Worm (Caenorhabditis elegans) whole organism, young adult: Measurements from ENCODE around the gene cyp-31A2.

ENCODE experiments used
- B0336.3 ChIP-seq: fragments of 200-800 bp; sonication (Bioruptor generic); IDR thresholded peaks from 2 replicates; pipeline ENCODE4 v1.3.6; 2022; ENCODE audit warnings: missing genetic modification characterization, missing compliant biosample characterization
- F22D6.2 ChIP-seq: sonication (generic microtip); optimal IDR thresholded peaks from 2 replicates; lab custom pipeline; 2016; ENCODE audit warnings: mild to moderate bottlenecking, missing genetic modification characterization, missing compliant biosample characterization
- F39B2.1 ChIP-seq: fragments of 200-800 bp; sonication (Bioruptor generic); IDR thresholded peaks from 2 replicates; pipeline ENCODE4 v1.3.6; 2022; ENCODE audit warnings: missing genetic modification reagents, missing genetic modification characterization, missing compliant biosample characterization
- F49E8.2 ChIP-seq: sonication (generic microtip); optimal IDR thresholded peaks from 3 replicates; lab custom pipeline; 2017; ENCODE audit warnings: missing genetic modification characterization, mild to moderate bottlenecking, missing compliant biosample characterization, antibody characterized with exemption, moderate library complexity; ENCODE audit not compliant: insufficient read depth
- F52B5.7 ChIP-seq: sonication (generic microtip); optimal IDR thresholded peaks from 2 replicates; lab custom pipeline; 2016; ENCODE audit warnings: mild to moderate bottlenecking, missing genetic modification characterization, missing compliant biosample characterization
- F57C9.4 ChIP-seq: sonication (generic microtip); optimal IDR thresholded peaks from 2 replicates; lab custom pipeline; 2017; ENCODE audit warnings: mild to moderate bottlenecking, missing genetic modification characterization, missing compliant biosample characterization
- T26A5.8 ChIP-seq: sonication (generic microtip); optimal IDR thresholded peaks from 2 replicates; lab custom pipeline; 2016; ENCODE audit warnings: missing genetic modification characterization, missing compliant biosample characterization
- Y56A3A.18 ChIP-seq: fragments of 200-800 bp; sonication (Bioruptor generic); IDR thresholded peaks from 2 replicates; pipeline ENCODE4 v1.3.6; 2022; ENCODE audit warnings: missing genetic modification reagents, missing genetic modification characterization, missing compliant biosample characterization
- atf-7 ChIP-seq: sonication (generic microtip); optimal IDR thresholded peaks from 2 replicates; lab custom pipeline; 2017; ENCODE audit warnings: mild to moderate bottlenecking, missing genetic modification characterization, missing compliant biosample characterization
- athp-1 ChIP-seq: sonication (generic microtip); optimal IDR thresholded peaks from 2 replicates; lab custom pipeline; 2017; ENCODE audit warnings: mild to moderate bottlenecking, missing genetic modification characterization, missing compliant biosample characterization
- attf-5 ChIP-seq: fragments of 200-800 bp; sonication (Bioruptor generic); optimal IDR thresholded peaks from 2 replicates; lab custom pipeline; 2018; ENCODE audit warnings: mild to moderate bottlenecking, missing genetic modification characterization, missing compliant biosample characterization
- attf-6 ChIP-seq: fragments of 200-800 bp; sonication (Bioruptor generic); IDR thresholded peaks from 2 replicates; pipeline ENCODE4 v1.3.6; 2022; ENCODE audit warnings: missing genetic modification reagents, missing genetic modification characterization, missing compliant biosample characterization
- bed-2 ChIP-seq: fragments of 200-800 bp; sonication (Bioruptor generic); IDR thresholded peaks from 2 replicates; pipeline ENCODE4 v1.3.6; 2022; ENCODE audit warnings: missing genetic modification reagents, missing genetic modification characterization, missing compliant biosample characterization
- ceh-100 ChIP-seq: fragments of 200-800 bp; sonication (Bioruptor generic); IDR thresholded peaks from 2 replicates; pipeline ENCODE4 v1.3.6; 2022; ENCODE audit warnings: missing genetic modification reagents, missing genetic modification characterization, missing compliant biosample characterization
- ceh-27 ChIP-seq: fragments of 200-800 bp; sonication (Bioruptor generic); optimal IDR thresholded peaks from 2 replicates; lab custom pipeline; 2018; ENCODE audit warnings: mild to moderate bottlenecking, missing genetic modification characterization, moderate library complexity, missing compliant biosample characterization
- ceh-91 ChIP-seq: fragments of 200-800 bp; sonication (Bioruptor generic); IDR thresholded peaks from 2 replicates; pipeline ENCODE4 v1.3.6; 2022; ENCODE audit warnings: missing genetic modification reagents, missing genetic modification characterization, missing compliant biosample characterization
- egl-44 ChIP-seq: fragments of 200-800 bp; sonication (Bioruptor generic); IDR thresholded peaks from 2 replicates; pipeline ENCODE4 v1.3.6; 2022; ENCODE audit warnings: missing genetic modification reagents, missing genetic modification characterization, missing compliant biosample characterization
- egrh-3 ChIP-seq: fragments of 200-800 bp; sonication (Bioruptor generic); IDR thresholded peaks from 2 replicates; pipeline ENCODE4 v1.3.6; 2022; ENCODE audit warnings: missing genetic modification reagents, missing genetic modification characterization, missing compliant biosample characterization
- ekl-4 ChIP-seq: fragments of 200-800 bp; sonication (Bioruptor generic); IDR thresholded peaks from 2 replicates; pipeline ENCODE4 v1.3.6; 2022; ENCODE audit warnings: missing genetic modification reagents, missing genetic modification characterization, missing compliant biosample characterization
- him-1 ChIP-seq: sonication (generic microtip); optimal IDR thresholded peaks from 2 replicates; lab custom pipeline; 2016; ENCODE audit warnings: missing genotype, missing genetic modification reagents, missing genetic modification characterization, missing compliant biosample characterization
- hlh-26 ChIP-seq: fragments of 200-800 bp; sonication (Bioruptor generic); conservative IDR thresholded peaks from 2 replicates; pipeline ENCODE4 v1.3.6; 2022; ENCODE audit warnings: missing genetic modification reagents, missing genetic modification characterization, missing compliant biosample characterization
- hmg-1.2 ChIP-seq: fragments of 200-800 bp; sonication (Bioruptor generic); IDR thresholded peaks from 2 replicates; pipeline ENCODE4 v1.3.6; 2022; ENCODE audit warnings: missing genetic modification reagents, missing genetic modification characterization, missing compliant biosample characterization
- lag-1 ChIP-seq: fragments of 200-800 bp; sonication (Bioruptor generic); IDR thresholded peaks from 2 replicates; pipeline ENCODE4 v1.3.6; 2022; ENCODE audit warnings: missing genetic modification reagents, missing genetic modification characterization, missing compliant biosample characterization
- lin-40 ChIP-seq: sonication (generic microtip); optimal IDR thresholded peaks from 2 replicates; lab custom pipeline; 2016; ENCODE audit warnings: missing genetic modification characterization, mild to moderate bottlenecking, missing compliant biosample characterization, missing genotype, missing genetic modification reagents
- lin-54 ChIP-seq: fragments of 200-800 bp; sonication (Bioruptor generic); optimal IDR thresholded peaks from 2 replicates; lab custom pipeline; 2018; ENCODE audit warnings: mild to moderate bottlenecking, missing genetic modification characterization, missing compliant biosample characterization
- lsy-27 ChIP-seq: sonication (generic microtip); optimal IDR thresholded peaks from 2 replicates; lab custom pipeline; 2017; ENCODE audit warnings: missing genetic modification characterization, mild to moderate bottlenecking, missing compliant biosample characterization, antibody characterized with exemption, missing genotype, borderline replicate concordance; ENCODE audit not compliant: insufficient read depth
- madf-10 ChIP-seq: sonication (generic microtip); optimal IDR thresholded peaks from 2 replicates; lab custom pipeline; 2016; ENCODE audit warnings: mild to moderate bottlenecking, missing genetic modification characterization, missing compliant biosample characterization
- madf-3 ChIP-seq: fragments of 200-800 bp; sonication (Bioruptor generic); IDR thresholded peaks from 2 replicates; pipeline ENCODE4 v1.3.6; 2022; ENCODE audit warnings: missing genetic modification reagents, missing genetic modification characterization, missing compliant biosample characterization
- mxl-1 ChIP-seq: sonication (generic microtip); optimal IDR thresholded peaks from 2 replicates; lab custom pipeline; 2016; ENCODE audit warnings: missing genetic modification characterization, missing compliant biosample characterization
- nfya-2 ChIP-seq: fragments of 200-800 bp; sonication (Bioruptor generic); IDR thresholded peaks from 2 replicates; pipeline ENCODE4 v1.3.6; 2022; ENCODE audit warnings: missing genetic modification reagents, missing genetic modification characterization, missing compliant biosample characterization
- nfyb-1 ChIP-seq: fragments of 200-800 bp; sonication (Bioruptor generic); IDR thresholded peaks from 2 replicates; pipeline ENCODE4 v1.3.6; 2022; ENCODE audit warnings: missing genetic modification reagents, missing genetic modification characterization, missing compliant biosample characterization
- nhr-120 ChIP-seq: fragments of 200-800 bp; sonication (Bioruptor generic); IDR thresholded peaks from 2 replicates; pipeline ENCODE4 v1.3.6; 2022; ENCODE audit warnings: missing genetic modification characterization, missing compliant biosample characterization
- nhr-179 ChIP-seq: sonication (generic microtip); optimal IDR thresholded peaks from 2 replicates; lab custom pipeline; 2016; ENCODE audit warnings: mild to moderate bottlenecking, missing genetic modification characterization, missing compliant biosample characterization
- nhr-27 ChIP-seq: fragments of 200-800 bp; sonication (Bioruptor generic); optimal IDR thresholded peaks from 2 replicates; lab custom pipeline; 2018; ENCODE audit warnings: mild to moderate bottlenecking, missing genetic modification characterization, moderate library complexity, missing compliant biosample characterization
- pbrm-1 ChIP-seq: fragments of 200-800 bp; sonication (Bioruptor generic); IDR thresholded peaks from 2 replicates; pipeline ENCODE4 v1.3.6; 2022; ENCODE audit warnings: missing genetic modification reagents, missing genetic modification characterization, missing compliant biosample characterization
- rpc-1 ChIP-seq, 2 experiments: fragments of 150-350 bp in 1 of 2; sonication (generic microtip) in 1 of 2; optimal IDR thresholded peaks; 2 replicates each; lab custom pipeline; 2014 to 2018; ENCODE audit warnings: missing biosample characterization in 1 of 2, missing genetic modification characterization in 1 of 2, missing genetic modification reagents in 1 of 2, missing genotype in 1 of 2
- snpc-1.1 ChIP-seq: sonication (generic microtip); optimal IDR thresholded peaks from 2 replicates; lab custom pipeline; 2017; ENCODE audit warnings: missing genetic modification characterization, mild to moderate bottlenecking, missing compliant biosample characterization, antibody characterized with exemption, moderate library complexity, missing genotype, missing genetic modification reagents; ENCODE audit not compliant: insufficient read depth
- snpc-1.3 ChIP-seq: sonication (generic microtip); optimal IDR thresholded peaks from 2 replicates; lab custom pipeline; 2017; ENCODE audit warnings: missing genetic modification characterization, mild to moderate bottlenecking, missing compliant biosample characterization, antibody characterized with exemption, moderate library complexity, missing genotype, missing genetic modification reagents; ENCODE audit not compliant: insufficient read depth
- snpc-3.4 ChIP-seq: sonication (generic microtip); optimal IDR thresholded peaks from 2 replicates; lab custom pipeline; 2017; ENCODE audit warnings: missing genetic modification characterization, mild to moderate bottlenecking, missing compliant biosample characterization, antibody characterized with exemption, moderate library complexity, missing genotype, missing genetic modification reagents
- somi-1 ChIP-seq: fragments of 200-800 bp; sonication (Bioruptor generic); optimal IDR thresholded peaks from 2 replicates; lab custom pipeline; 2018; ENCODE audit warnings: mild to moderate bottlenecking, missing genetic modification characterization, missing compliant biosample characterization
- tlf-1 ChIP-seq: fragments of 200-800 bp; sonication (Bioruptor generic); optimal IDR thresholded peaks from 2 replicates; lab custom pipeline; 2018; ENCODE audit warnings: mild to moderate bottlenecking, missing genetic modification characterization, missing compliant biosample characterization
- ztf-18 ChIP-seq: sonication (generic microtip); optimal IDR thresholded peaks from 2 replicates; lab custom pipeline; 2016; ENCODE audit warnings: missing genotype, mild to moderate bottlenecking, missing genetic modification characterization, missing compliant biosample characterization
- ztf-25 ChIP-seq: fragments of 200-800 bp; sonication (Bioruptor generic); IDR thresholded peaks from 2 replicates; pipeline ENCODE4 v1.3.6; 2022; ENCODE audit warnings: missing genetic modification reagents, missing genetic modification characterization, missing compliant biosample characterization
- ztf-26 ChIP-seq: sonication (generic microtip); optimal IDR thresholded peaks from 2 replicates; lab custom pipeline; 2017; ENCODE audit warnings: missing genetic modification characterization, missing compliant biosample characterization
- ztf-28 ChIP-seq: fragments of 200-800 bp; sonication (Bioruptor generic); IDR thresholded peaks from 2 replicates; pipeline ENCODE4 v1.3.6; 2022; ENCODE audit warnings: missing genetic modification reagents, missing genetic modification characterization, missing compliant biosample characterization
- ztf-3 ChIP-seq: fragments of 200-800 bp; sonication (Bioruptor generic); optimal IDR thresholded peaks from 2 replicates; lab custom pipeline; 2018; ENCODE audit warnings: mild to moderate bottlenecking, missing genetic modification characterization, missing compliant biosample characterization

The cyp-31A2 gene

DNA sequence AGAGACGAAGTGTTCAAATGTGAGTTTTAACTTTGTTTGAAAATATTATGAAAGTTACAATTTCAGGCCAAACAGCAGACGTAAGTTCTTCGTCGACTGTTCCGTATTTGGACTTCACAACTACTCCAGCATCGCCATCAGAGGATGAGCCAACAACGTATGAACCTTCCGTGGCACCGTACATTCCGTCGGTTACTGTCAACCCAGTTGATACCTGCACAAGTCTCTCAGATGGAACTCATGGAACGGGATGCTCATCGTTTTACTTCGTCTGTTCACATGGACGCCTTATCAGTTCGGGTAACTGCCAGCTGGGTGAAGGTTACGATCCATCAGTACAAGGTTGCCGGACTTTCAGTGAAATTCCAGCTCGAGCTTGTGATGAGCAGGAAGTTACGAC lies 28.0 kb upstream of the cyp-31A2 start:
- no peak for TF ChIP-seq lsy-27 (tag; lab: Kevin White, UChicago)
- no peak for TF ChIP-seq T26A5.8 (tag; lab: Kevin White, UChicago)
- no peak; the same call in 1 of the 2 replicates for TF ChIP-seq attf-6 (GFP tag; lab: Robert Waterston, UW)
- TF ChIP-seq hmg-1.2 (GFP tag; lab: Robert Waterston, UW): no peak
- TF ChIP-seq F57C9.4: no peak
- no peak for TF ChIP-seq ceh-91 (GFP tag; lab: Robert Waterston, UW)
- TF ChIP-seq pbrm-1: 0 out of 2 replicates have a peak, but pooled peaks have one; percentile 9
- TF ChIP-seq him-1 (tag; lab: Kevin White, UChicago): no peak
- TF ChIP-seq madf-10 (tag; lab: Kevin White, UChicago): no peak
- TF ChIP-seq nhr-179 (tag; lab: Kevin White, UChicago): no peak
- no peak for TF ChIP-seq tlf-1 (GFP tag; lab: Kevin White, UChicago)
- no peak for TF ChIP-seq egrh-3
- no peak for TF ChIP-seq lag-1
- no peak for TF ChIP-seq nhr-120 (GFP tag; lab: Robert Waterston, UW)
- TF ChIP-seq ztf-28 (GFP tag; lab: Robert Waterston, UW): no peak
- no peak for TF ChIP-seq snpc-1.1 (tag; lab: Kevin White, UChicago)
- no peak for TF ChIP-seq snpc-3.4 (tag; lab: Kevin White, UChicago)
- no peak for TF ChIP-seq lin-54 (GFP tag; lab: Kevin White, UChicago)
- TF ChIP-seq ceh-27 (GFP tag; lab: Kevin White, UChicago): no peak
- no peak for TF ChIP-seq hlh-26 (GFP tag; lab: Robert Waterston, UW)
- no peak for TF ChIP-seq somi-1 (GFP tag; lab: Kevin White, UChicago)
- no peak for TF ChIP-seq nfya-2 (GFP tag; lab: Robert Waterston, UW)
- 0 out of 2 replicates have a peak, but pooled peaks have one; percentile 19 for TF ChIP-seq nfyb-1
- no peak for TF ChIP-seq snpc-1.3
- no peak for TF ChIP-seq attf-5 (GFP tag; lab: Kevin White, UChicago)
- TF ChIP-seq F22D6.2 (tag; lab: Kevin White, UChicago): no peak
- no peak for TF ChIP-seq egl-44 (GFP tag; lab: Robert Waterston, UW)
- 0 out of 2 replicates have a peak, but pooled peaks have one; percentile 4 for TF ChIP-seq F39B2.1 (GFP tag; lab: Robert Waterston, UW)
- TF ChIP-seq ztf-25 (GFP tag; lab: Robert Waterston, UW): no peak
- TF ChIP-seq athp-1 (tag; lab: Kevin White, UChicago): no peak
- TF ChIP-seq B0336.3: no peak
- no peak for TF ChIP-seq ztf-3 (GFP tag; lab: Kevin White, UChicago)
- TF ChIP-seq ztf-26: no peak
- TF ChIP-seq atf-7: no peak
- TF ChIP-seq Y56A3A.18: peak; percentile 9; the same call in 1 of the 2 replicates

DNA sequence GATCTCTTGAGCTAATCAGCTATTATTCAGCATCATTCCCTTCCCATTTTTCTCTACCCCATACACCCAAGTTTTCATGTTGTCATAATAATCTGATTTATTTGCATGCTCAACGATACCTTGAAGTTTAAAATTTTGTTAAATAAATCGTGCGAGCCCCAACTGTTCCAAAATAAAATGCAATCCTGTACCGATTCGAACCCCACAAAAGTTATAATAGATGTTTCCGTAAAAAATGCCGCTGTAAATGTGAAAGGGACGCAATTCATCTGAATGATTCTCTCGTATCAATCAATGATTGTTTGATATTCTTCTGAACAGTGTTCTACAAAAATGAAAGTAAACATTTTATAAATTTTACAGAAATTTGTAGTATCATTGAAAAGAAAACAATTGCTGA lies 26.3 kb upstream of the cyp-31A2 start:
- TF ChIP-seq tlf-1 (GFP tag; lab: Kevin White, UChicago): peak; percentile 78
- peak; percentile 60 for TF ChIP-seq snpc-3.4 (tag; lab: Kevin White, UChicago)
- TF ChIP-seq ceh-91 (GFP tag; lab: Robert Waterston, UW): 0 out of 2 replicates have a peak, but pooled peaks have one; percentile 18
- peak; percentile 82 for TF ChIP-seq madf-3
- no peak for TF ChIP-seq bed-2 (GFP tag; lab: Robert Waterston, UW)
- peak; percentile 53 for TF ChIP-seq atf-7
- TF ChIP-seq rpc-1 (optimal IDR thresholded peaks at IDR 0.05; lab: Kevin White, UChicago): no peak
- TF ChIP-seq rpc-1 (tag; optimal IDR thresholded peaks at IDR 0.05; lab: Kevin White, UChicago): peak; percentile 2
- TF ChIP-seq B0336.3: peak; percentile 84
- 0 out of 2 replicates have a peak, but pooled peaks have one; percentile 9 for TF ChIP-seq ceh-100 (GFP tag; lab: Robert Waterston, UW)
- TF ChIP-seq ztf-18: peak; percentile 20
- TF ChIP-seq lin-40: no peak
- peak; percentile 22 for TF ChIP-seq F52B5.7 (tag; lab: Kevin White, UChicago)
- no peak for TF ChIP-seq ztf-3 (GFP tag; lab: Kevin White, UChicago)
- TF ChIP-seq ekl-4: peak; percentile 88
- TF ChIP-seq F49E8.2 (tag; lab: Kevin White, UChicago): peak; percentile 76
- 0 out of 2 replicates have a peak, but pooled peaks have one; percentile 35 for TF ChIP-seq F39B2.1 (GFP tag; lab: Robert Waterston, UW)
- no peak for TF ChIP-seq ztf-28 (GFP tag; lab: Robert Waterston, UW)
- TF ChIP-seq nhr-27 (tag; lab: Kevin White, UChicago): peak; percentile 11
- TF ChIP-seq ztf-25 (GFP tag; lab: Robert Waterston, UW): peak; percentile 63; the same call in 1 of the 2 replicates
- no peak for TF ChIP-seq mxl-1 (tag; lab: Kevin White, UChicago)
- TF ChIP-seq snpc-1.1 (tag; lab: Kevin White, UChicago): no peak
- no peak for TF ChIP-seq nfya-2 (GFP tag; lab: Robert Waterston, UW)
- peak; percentile 71 for TF ChIP-seq lin-54 (GFP tag; lab: Kevin White, UChicago)
